Worm (Caenorhabditis elegans): ENCODE results near the gene T21D12.11.
A peak's percentile ranks its signal among the peaks of the same experiment; 100 is the strongest.

Gene T21D12.11

ce11 chrIV:261607-262006 lies 7.6 kb upstream of the T21D12.11 start, which contains the start of gene pqbp-1.1:
Gene pqbp-1.1 (minus strand): TSS chrIV:261683.
- TF ChIP-seq daf-16 (GFP tag; optimal IDR thresholded peaks at IDR 0.05) (no peak), daf-16 (tag; optimal IDR thresholded peaks at IDR 0.05) (no peak), unc-130 (GFP tag; optimal IDR thresholded peaks at IDR 0.05) (no peak), Y5F2A.4 (GFP tag; optimal IDR thresholded peaks at IDR 0.05) (no peak), skn-1 (tag; optimal IDR thresholded peaks at IDR 0.05) (no peak), ceh-44 (GFP tag; IDR thresholded peaks at IDR 0.05) (no peak), tag-97 (GFP tag; IDR thresholded peaks at IDR 0.05) (no peak), nhr-6 (tag; optimal IDR thresholded peaks at IDR 0.05) (no peak), lin-29 (GFP tag; IDR thresholded peaks at IDR 0.05) (no peak), vab-7 (GFP tag; IDR thresholded peaks at IDR 0.05) (no peak), mxl-3 (GFP tag; optimal IDR thresholded peaks at IDR 0.05) (no peak), madf-9 (GFP tag; conservative IDR thresholded peaks at IDR 0.05) (no peak), mxl-2 (GFP tag; conservative IDR thresholded peaks at IDR 0.05) (no peak), jun-1 (tag; optimal IDR thresholded peaks at IDR 0.05) (no peak), Y105C5A.15 (GFP tag; IDR thresholded peaks at IDR 0.05) (no peak), lin-1 (GFP tag; IDR thresholded peaks at IDR 0.05) (no peak), dve-1 (tag; optimal IDR thresholded peaks at IDR 0.05; ENCODE audit: insufficient read depth) (peak; percentile 50), mdl-1 (tag; optimal IDR thresholded peaks at IDR 0.05) (no peak), mes-2 (tag; optimal IDR thresholded peaks at IDR 0.05; ENCODE audit: poor library complexity, severe bottlenecking) (peak; percentile 49), hmg-1.1 (GFP tag; IDR thresholded peaks at IDR 0.05) (0 out of 2 replicates have a peak, but pooled peaks have one; percentile 26), nhr-28 (tag; optimal IDR thresholded peaks at IDR 0.05) (peak; percentile 36), ceh-32 (tag; optimal IDR thresholded peaks at IDR 0.05; ENCODE audit: poor library complexity) (no peak), mdt-29 (GFP tag; IDR thresholded peaks at IDR 0.05) (no peak), Y48G9A.11 (GFP tag; IDR thresholded peaks at IDR 0.05) (no peak), arid-1 (GFP tag; conservative IDR thresholded peaks at IDR 0.05) (no peak), ztf-7 (tag; optimal IDR thresholded peaks at IDR 0.05) (no peak), nhr-48 (tag; optimal IDR thresholded peaks at IDR 0.05) (no peak), daf-19 (GFP tag; conservative IDR thresholded peaks at IDR 0.05) (no peak), ctbp-1 (GFP tag; IDR thresholded peaks at IDR 0.05) (no peak), ces-1 (GFP tag; optimal IDR thresholded peaks at IDR 0.05) (peak; percentile 61), nhr-42 (GFP tag; IDR thresholded peaks at IDR 0.05) (no peak), unc-62 (GFP tag; optimal IDR thresholded peaks at IDR 0.05 in 1 of 2) (no peak), unc-62 (tag; optimal IDR thresholded peaks at IDR 0.05) (no peak), nhr-77 (tag; optimal IDR thresholded peaks at IDR 0.05) (no peak), nhr-76 (tag; optimal IDR thresholded peaks at IDR 0.05) (no peak), lsy-2 (tag; optimal IDR thresholded peaks at IDR 0.05) (peak in 1 of 2 experiments; percentile 76), F44E2.7 (GFP tag; IDR thresholded peaks at IDR 0.05) (no peak), snpc-4 (tag; optimal IDR thresholded peaks at IDR 0.05) (no peak), mep-1 (tag; optimal IDR thresholded peaks at IDR 0.05) (peak; percentile 79), ceh-62 (tag; optimal IDR thresholded peaks at IDR 0.05) (no peak), D1046.2 (GFP tag; IDR thresholded peaks at IDR 0.05) (no peak), hlh-30 (tag; optimal IDR thresholded peaks at IDR 0.05; ENCODE audit: insufficient read depth) (peak; percentile 47), zag-1 (tag; optimal IDR thresholded peaks at IDR 0.05) (no peak), nhr-102 (tag; optimal IDR thresholded peaks at IDR 0.05) (no peak), fkh-10 (GFP tag; optimal IDR thresholded peaks at IDR 0.05) (peak; percentile 13), lir-3 (tag; optimal IDR thresholded peaks at IDR 0.05) (no peak), dpl-1 (GFP tag; optimal IDR thresholded peaks at IDR 0.05) (peak; percentile 90), gei-8 (GFP tag; optimal IDR thresholded peaks at IDR 0.05) (no peak), dmd-8 (GFP tag; IDR thresholded peaks at IDR 0.05) (no peak), lim-7 (GFP tag; IDR thresholded peaks at IDR 0.05) (no peak), nhr-11 (tag; optimal IDR thresholded peaks at IDR 0.05) (no peak), nhr-25 (tag; optimal IDR thresholded peaks at IDR 0.05; ENCODE audit: borderline replicate concordance, insufficient read depth) (peak; percentile 5), lin-38 (GFP tag; IDR thresholded peaks at IDR 0.05) (peak; percentile 94)
